Worm (Caenorhabditis elegans): ENCODE measurements around the gene clec-126.

DNA sequence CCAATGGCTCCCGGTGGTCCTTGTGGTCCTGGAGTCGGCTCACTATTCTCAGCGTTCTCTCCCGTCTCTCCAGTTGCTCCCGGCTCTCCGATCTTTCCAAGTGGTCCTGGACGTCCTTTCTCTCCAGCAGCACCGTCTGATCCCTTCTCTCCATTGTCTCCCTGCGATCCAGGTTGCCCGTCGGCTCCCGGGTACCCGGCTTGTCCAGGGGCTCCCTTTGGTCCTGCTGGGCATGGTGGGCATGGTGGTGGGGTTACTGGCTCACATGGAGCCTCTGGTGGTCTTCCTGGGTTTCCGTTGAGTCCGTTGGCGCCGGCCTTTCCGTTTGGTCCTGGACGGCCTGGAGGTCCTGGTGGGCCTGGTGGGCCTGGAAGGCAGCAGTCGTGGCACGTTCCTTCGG is 18.9 kb upstream of the clec-126 start:
- TF ChIP-seq fos-1 (tag; optimal IDR thresholded peaks at IDR 0.05) (no peak), F44E2.7 (GFP tag; IDR thresholded peaks at IDR 0.05) (no peak), lin-39 (tag; optimal IDR thresholded peaks at IDR 0.05) (no peak), mep-1 (tag; optimal IDR thresholded peaks at IDR 0.05) (no peak), nhr-28 (tag; optimal IDR thresholded peaks at IDR 0.05) (no peak), zfp-2 (tag; optimal IDR thresholded peaks at IDR 0.05) (no peak)

Measured in whole organism, L4 larva.